Worm (Caenorhabditis elegans): ENCODE data around the gene lgc-12.

lgc-12 gene

ce11 chrIII:7535347-7535746, 26.6 kb upstream of the lgc-12 start:
- TF ChIP-seq mab-5 (tag; optimal IDR thresholded peaks at IDR 0.05) (peak; percentile 54), nhr-23 (tag; optimal IDR thresholded peaks at IDR 0.05) (no peak), unc-55 (GFP tag; optimal IDR thresholded peaks at IDR 0.05) (peak; percentile 55)

- TF ChIP-seq blmp-1 (tag; optimal IDR thresholded peaks at IDR 0.05; ENCODE audit: insufficient read depth) (no peak), nhr-237 (tag; optimal IDR thresholded peaks at IDR 0.05) (no peak), lsy-2 (tag; optimal IDR thresholded peaks at IDR 0.05) (peak in 1 of 2 experiments; percentile 38), unc-55 (GFP tag; optimal IDR thresholded peaks at IDR 0.05) (peak; percentile 35), mab-5 (tag; optimal IDR thresholded peaks at IDR 0.05) (peak; percentile 36), nhr-129 (tag; optimal IDR thresholded peaks at IDR 0.05) (peak; percentile 5), mdl-1 (tag; optimal IDR thresholded peaks at IDR 0.05) (peak in 1 of 2 experiments; percentile 56)
These were observed 25.4 kb upstream of the lgc-12 start, which contains the start of gene lin-39 for ce11 chrIII:7536559-7536958. Gene lin-39 (minus strand): TSS chrIII:7536632.

DNA sequence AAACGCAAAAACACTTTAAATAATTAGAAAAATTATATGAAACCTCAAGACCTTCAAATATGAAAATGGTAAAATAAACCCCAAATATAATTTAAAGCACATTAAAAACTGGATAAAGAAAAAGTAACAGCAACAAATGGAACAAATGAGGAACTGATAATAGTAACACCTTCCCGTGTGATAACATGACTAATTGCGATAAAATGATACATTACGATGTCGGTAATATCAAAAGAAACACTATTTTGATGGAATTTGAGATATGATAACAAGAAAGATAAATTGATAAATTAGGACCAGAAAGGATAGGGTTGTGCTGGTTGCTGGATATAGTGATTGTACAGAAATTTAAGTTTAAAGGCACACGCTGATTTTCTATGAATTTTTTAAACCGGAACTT, 19.9 kb upstream of the lgc-12 start:
- TF ChIP-seq nhr-11 (tag; optimal IDR thresholded peaks at IDR 0.05), result no peak
- TF ChIP-seq nhr-6 (tag; optimal IDR thresholded peaks at IDR 0.05), result no peak
- TF ChIP-seq C34F6.9 (tag; optimal IDR thresholded peaks at IDR 0.05), result no peak
- TF ChIP-seq unc-39 (tag; optimal IDR thresholded peaks at IDR 0.05), result no peak
- no peak for TF ChIP-seq aly-2 (tag; optimal IDR thresholded peaks at IDR 0.05)
- TF ChIP-seq R02D3.7 (tag; optimal IDR thresholded peaks at IDR 0.05), result no peak
- no peak for TF ChIP-seq fos-1 (tag; optimal IDR thresholded peaks at IDR 0.05)
- no peak for TF ChIP-seq Y55F3AM.14 (GFP tag; optimal IDR thresholded peaks at IDR 0.05)
- no peak for TF ChIP-seq snpc-4 (tag; optimal IDR thresholded peaks at IDR 0.05)
- TF ChIP-seq ztf-1 (GFP tag; conservative IDR thresholded peaks at IDR 0.05), result no peak
- no peak for TF ChIP-seq blmp-1 (tag; optimal IDR thresholded peaks at IDR 0.05; ENCODE audit: insufficient read depth)

- peak; percentile 51 for TF ChIP-seq C34F6.9 (tag; optimal IDR thresholded peaks at IDR 0.05)
- TF ChIP-seq mab-5 (tag; optimal IDR thresholded peaks at IDR 0.05), result peak; percentile 87
- no peak for TF ChIP-seq lin-11 (tag; optimal IDR thresholded peaks at IDR 0.05)
- TF ChIP-seq elt-1 (tag; optimal IDR thresholded peaks at IDR 0.05), result no peak
- no peak for TF ChIP-seq lin-39 (tag; optimal IDR thresholded peaks at IDR 0.05)
- no peak for TF ChIP-seq alr-1 (tag; optimal IDR thresholded peaks at IDR 0.05)
- no peak for TF ChIP-seq lin-13 (GFP tag; optimal IDR thresholded peaks at IDR 0.05)
- TF ChIP-seq Y55F3AM.14 (GFP tag; optimal IDR thresholded peaks at IDR 0.05), result no peak
- peak in 1 of 2 experiments; percentile 52 for TF ChIP-seq lsy-2 (tag; optimal IDR thresholded peaks at IDR 0.05)
- peak; percentile 4 for TF ChIP-seq blmp-1 (tag; optimal IDR thresholded peaks at IDR 0.05; ENCODE audit: insufficient read depth)
- TF ChIP-seq crh-2 (tag; optimal IDR thresholded peaks at IDR 0.05), result peak; percentile 19
- peak; percentile 62 for TF ChIP-seq unc-55 (GFP tag; optimal IDR thresholded peaks at IDR 0.05)
- no peak for TF ChIP-seq nhr-77 (tag; optimal IDR thresholded peaks at IDR 0.05)
- TF ChIP-seq sem-4 (tag; optimal IDR thresholded peaks at IDR 0.05), result no peak
- peak; percentile 22 for TF ChIP-seq nhr-129 (tag; optimal IDR thresholded peaks at IDR 0.05)
- no peak for TF ChIP-seq nhr-21 (tag; optimal IDR thresholded peaks at IDR 0.05)
These were observed 17.8 kb upstream of the lgc-12 start for ce11 chrIII:7544211-7544610.

DNA sequence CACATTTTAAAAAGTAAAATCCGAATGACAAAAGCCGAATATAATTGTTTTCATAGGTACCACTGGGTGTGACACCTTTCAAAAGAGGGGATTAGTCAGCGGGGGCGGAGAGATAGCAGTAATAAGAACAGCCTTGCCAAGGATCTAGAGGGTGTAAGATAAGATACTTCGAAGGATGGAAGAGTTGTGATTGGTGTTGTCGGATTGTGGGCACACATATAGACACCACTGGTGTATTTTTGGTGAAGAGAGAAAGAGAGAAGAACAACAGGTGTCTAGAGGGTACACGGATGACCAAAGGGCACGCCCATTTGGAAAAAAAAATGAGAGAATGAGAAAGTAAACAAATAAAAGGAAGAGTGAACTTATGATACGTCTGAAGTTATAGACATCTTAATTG, 16.8 kb upstream of the lgc-12 start:
- no peak for TF ChIP-seq snpc-4 (tag; optimal IDR thresholded peaks at IDR 0.05)
- TF ChIP-seq nhr-129 (tag; optimal IDR thresholded peaks at IDR 0.05), result no peak
- TF ChIP-seq ZK546.5 (tag; optimal IDR thresholded peaks at IDR 0.05), result no peak
- TF ChIP-seq mbf-1 (tag; optimal IDR thresholded peaks at IDR 0.05), result no peak
- TF ChIP-seq sma-3 (GFP tag; optimal IDR thresholded peaks at IDR 0.05), result no peak
- no peak for TF ChIP-seq nhr-77 (tag; optimal IDR thresholded peaks at IDR 0.05)
- TF ChIP-seq ama-1 (optimal IDR thresholded peaks at IDR 0.05), result no peak
- TF ChIP-seq lin-39 (tag; optimal IDR thresholded peaks at IDR 0.05), result no peak
- no peak for TF ChIP-seq nhr-25 (tag; optimal IDR thresholded peaks at IDR 0.05)
- no peak for TF ChIP-seq ztf-11 (tag; optimal IDR thresholded peaks at IDR 0.05)

DNA sequence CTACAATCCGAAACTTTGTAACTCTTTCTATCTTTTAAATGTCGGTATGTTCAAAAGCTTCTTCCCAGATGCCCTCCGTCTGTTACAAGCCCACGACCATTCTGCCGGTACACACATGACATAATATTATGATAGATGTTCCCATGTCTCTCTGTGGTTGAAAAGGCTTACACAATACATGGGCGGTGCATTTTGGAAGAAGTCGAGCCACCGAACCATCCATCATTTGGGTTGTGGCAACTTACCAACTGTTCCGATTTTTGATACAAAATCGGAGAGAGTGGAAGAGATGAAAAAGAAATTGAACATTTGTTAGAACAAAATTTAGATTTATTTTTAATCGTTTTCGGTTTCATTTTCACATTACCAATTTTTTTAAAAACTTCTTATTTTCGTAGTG, 13.0 kb upstream of the lgc-12 start:
- TF ChIP-seq nhr-77 (tag; optimal IDR thresholded peaks at IDR 0.05) (no peak), ama-1 (optimal IDR thresholded peaks at IDR 0.05) (no peak), unc-62 (GFP tag; optimal IDR thresholded peaks at IDR 0.05) (no peak), fos-1 (tag; optimal IDR thresholded peaks at IDR 0.05) (no peak), unc-39 (tag; optimal IDR thresholded peaks at IDR 0.05) (no peak), nhr-21 (tag; optimal IDR thresholded peaks at IDR 0.05) (no peak), nhr-10 (tag; optimal IDR thresholded peaks at IDR 0.05) (no peak), C34F6.9 (tag; optimal IDR thresholded peaks at IDR 0.05) (no peak), lin-13 (GFP tag; optimal IDR thresholded peaks at IDR 0.05) (no peak), F13H6.1 (tag; optimal IDR thresholded peaks at IDR 0.05) (peak; percentile 50), unc-55 (GFP tag; optimal IDR thresholded peaks at IDR 0.05) (peak; percentile 12), alr-1 (tag; optimal IDR thresholded peaks at IDR 0.05) (no peak), mab-5 (tag; optimal IDR thresholded peaks at IDR 0.05) (peak; percentile 74), R02D3.7 (tag; optimal IDR thresholded peaks at IDR 0.05) (no peak), ztf-4 (tag; optimal IDR thresholded peaks at IDR 0.05) (no peak), ceh-82 (tag; optimal IDR thresholded peaks at IDR 0.05) (no peak), lsy-2 (tag; optimal IDR thresholded peaks at IDR 0.05) (peak in 1 of 2 experiments; percentile 44), Y55F3AM.14 (GFP tag; optimal IDR thresholded peaks at IDR 0.05) (no peak), ztf-1 (GFP tag; conservative IDR thresholded peaks at IDR 0.05) (no peak), nhr-25 (tag; optimal IDR thresholded peaks at IDR 0.05) (no peak), nhr-12 (tag; optimal IDR thresholded peaks at IDR 0.05) (no peak), lin-11 (tag; optimal IDR thresholded peaks at IDR 0.05) (no peak), nhr-237 (tag; optimal IDR thresholded peaks at IDR 0.05) (no peak), mbf-1 (tag; optimal IDR thresholded peaks at IDR 0.05) (no peak), lin-39 (tag; optimal IDR thresholded peaks at IDR 0.05) (no peak), dmd-4 (tag; optimal IDR thresholded peaks at IDR 0.05) (no peak), nhr-23 (tag; optimal IDR thresholded peaks at IDR 0.05) (no peak)

Data from whole organism, L2 larva.